Fruit fly (Drosophila melanogaster) whole organism, embryonic: ENCODE results near the gene CG43799.

Experiments
- Adf1 ChIP-seq: fragments of 200-800 bp; sonication (Bioruptor generic); IDR thresholded peaks from 2 replicates; pipeline ENCODE4 v1.3.6; 2022; ENCODE audit warnings: missing biosample characterization, missing genetic modification characterization
- BEAF-32 ChIP-seq: fragments of 200-800 bp; sonication (Bioruptor generic); optimal IDR thresholded peaks from 3 replicates; lab custom pipeline; 2017; ENCODE audit warnings: missing biosample characterization, missing genetic modification characterization, mild to moderate bottlenecking, moderate library complexity, missing genetic modification reagents
- Blimp-1 ChIP-seq: fragments of 200-800 bp; sonication (Bioruptor generic); optimal IDR thresholded peaks from 3 replicates; lab custom pipeline; 2018; ENCODE audit warnings: missing biosample characterization, missing genetic modification characterization, mild to moderate bottlenecking, moderate library complexity, missing genetic modification reagents
- Bteb2 ChIP-seq: fragments of 200-800 bp; sonication (Bioruptor generic); optimal IDR thresholded peaks from 2 replicates; lab custom pipeline; 2016; ENCODE audit warnings: missing biosample characterization, missing genetic modification characterization
- CG12155 ChIP-seq: fragments of 200-800 bp; sonication (Bioruptor generic); optimal IDR thresholded peaks from 3 replicates; lab custom pipeline; 2016; ENCODE audit warnings: missing biosample characterization, missing genetic modification characterization
- CG14441 ChIP-seq: fragments of 200-800 bp; sonication (Bioruptor generic); IDR thresholded peaks from 2 replicates; pipeline ENCODE4 v1.3.6; 2022; ENCODE audit warnings: missing biosample characterization, missing genetic modification characterization
- CG14965 ChIP-seq: fragments of 200-800 bp; sonication (Bioruptor generic); optimal IDR thresholded peaks from 2 replicates; lab custom pipeline; 2016; ENCODE audit warnings: missing biosample characterization, missing genetic modification characterization, borderline replicate concordance
- CG1529 ChIP-seq: fragments of 200-800 bp; sonication (Bioruptor generic); optimal IDR thresholded peaks from 3 replicates; lab custom pipeline; 2018; ENCODE audit warnings: missing biosample characterization, missing genetic modification characterization
- CG1792 ChIP-seq: fragments of 200-800 bp; sonication (Bioruptor generic); optimal IDR thresholded peaks from 2 replicates; lab custom pipeline; 2016; ENCODE audit warnings: missing biosample characterization, missing genetic modification characterization
- CG2202 ChIP-seq: fragments of 200-800 bp; sonication (Bioruptor generic); optimal IDR thresholded peaks from 2 replicates; lab custom pipeline; 2018; ENCODE audit warnings: missing biosample characterization, mild to moderate bottlenecking, missing genetic modification characterization
- CG30403 ChIP-seq: fragments of 200-800 bp; sonication (Bioruptor generic); optimal IDR thresholded peaks from 3 replicates; lab custom pipeline; 2016; ENCODE audit warnings: missing biosample characterization, missing genetic modification characterization
- CG32772 ChIP-seq: fragments of 200-800 bp; sonication (Bioruptor generic); IDR thresholded peaks from 2 replicates; pipeline ENCODE4 v1.3.6; 2022; ENCODE audit warnings: missing biosample characterization, missing genetic modification characterization
- CG34422 ChIP-seq: fragments of 200-800 bp; sonication (Bioruptor generic); IDR thresholded peaks from 3 replicates; pipeline ENCODE4 v1.3.6; 2022; ENCODE audit warnings: missing biosample characterization, missing genetic modification characterization
- CG43689 ChIP-seq: fragments of 200-800 bp; sonication (Bioruptor generic); IDR thresholded peaks from 2 replicates; pipeline ENCODE4 v1.3.6; 2022; ENCODE audit warnings: missing biosample characterization, missing genetic modification characterization
- CG5180 ChIP-seq: fragments of 200-800 bp; sonication (Bioruptor generic); optimal IDR thresholded peaks from 3 replicates; lab custom pipeline; 2017; ENCODE audit warnings: missing biosample characterization, missing genetic modification characterization, mild to moderate bottlenecking, moderate library complexity, missing genetic modification reagents
- CG5245 ChIP-seq: fragments of 200-800 bp; sonication (Bioruptor generic); optimal IDR thresholded peaks from 3 replicates; lab custom pipeline; 2016; ENCODE audit warnings: missing biosample characterization, missing genetic modification characterization
- CG7928 ChIP-seq: fragments of 200-800 bp; sonication (Bioruptor generic); optimal IDR thresholded peaks from 2 replicates; lab custom pipeline; 2017; ENCODE audit warnings: missing biosample characterization, mild to moderate bottlenecking, missing genetic modification characterization
- CG9609 ChIP-seq: fragments of 200-800 bp; sonication (Bioruptor generic); optimal IDR thresholded peaks from 3 replicates; lab custom pipeline; 2016; ENCODE audit warnings: missing biosample characterization, missing genetic modification characterization
- E2f1 ChIP-seq: fragments of 200-800 bp; sonication (Bioruptor generic); IDR thresholded peaks from 2 replicates; pipeline ENCODE4 v1.3.6; 2022; ENCODE audit warnings: missing biosample characterization, missing genetic modification characterization
- ERR ChIP-seq: fragments of 200-800 bp; sonication (Bioruptor generic); optimal IDR thresholded peaks from 2 replicates; lab custom pipeline; 2016; ENCODE audit warnings: missing biosample characterization, missing genetic modification characterization
- Fer3 ChIP-seq: fragments of 200-800 bp; sonication (Bioruptor generic); optimal IDR thresholded peaks from 2 replicates; lab custom pipeline; 2018; ENCODE audit warnings: missing biosample characterization, mild to moderate bottlenecking, missing genetic modification characterization, moderate library complexity
- Gug ChIP-seq: fragments of 200-800 bp; sonication (Bioruptor generic); IDR thresholded peaks from 4 replicates; pipeline ENCODE4 v1.3.6; 2022; ENCODE audit warnings: missing biosample characterization, missing genetic modification characterization
- Hsf ChIP-seq: fragments of 200-800 bp; sonication (Bioruptor generic); optimal IDR thresholded peaks from 3 replicates; lab custom pipeline; 2016; ENCODE audit warnings: missing biosample characterization, missing genetic modification characterization
- NK7.1 ChIP-seq: fragments of 200-800 bp; sonication (Bioruptor generic); optimal IDR thresholded peaks from 3 replicates; lab custom pipeline; 2016; ENCODE audit warnings: missing biosample characterization, missing genetic modification characterization
- Ptx1 ChIP-seq: fragments of 200-800 bp; sonication (Bioruptor generic); IDR thresholded peaks from 2 replicates; pipeline ENCODE4 v1.3.6; 2022; ENCODE audit warnings: missing biosample characterization, missing genetic modification characterization
- Scr ChIP-seq: fragments of 200-800 bp; sonication (Bioruptor generic); IDR thresholded peaks from 2 replicates; pipeline ENCODE4 v1.3.6; 2022; ENCODE audit warnings: missing biosample characterization, missing genetic modification characterization; ENCODE audit not compliant: partially characterized antibody
- Sox100B ChIP-seq: fragments of 200-800 bp; sonication (Bioruptor generic); optimal IDR thresholded peaks from 3 replicates; lab custom pipeline; 2018; ENCODE audit warnings: missing biosample characterization, mild to moderate bottlenecking, missing genetic modification characterization
- amos ChIP-seq: fragments of 200-800 bp; sonication (Bioruptor generic); IDR thresholded peaks from 2 replicates; pipeline ENCODE4 v1.3.6; 2022; ENCODE audit warnings: missing biosample characterization, missing genetic modification characterization; ENCODE audit not compliant: partially characterized antibody
- ato ChIP-seq: fragments of 200-800 bp; sonication (Bioruptor generic); IDR thresholded peaks from 2 replicates; pipeline ENCODE4 v1.3.6; 2022; ENCODE audit warnings: missing biosample characterization, missing genetic modification characterization; ENCODE audit not compliant: partially characterized antibody
- corto ChIP-seq: fragments of 200-800 bp; sonication (Bioruptor generic); optimal IDR thresholded peaks from 2 replicates; lab custom pipeline; 2016; ENCODE audit warnings: missing biosample characterization, mild to moderate bottlenecking, missing genetic modification characterization, moderate library complexity
- exex ChIP-seq: fragments of 200-800 bp; sonication (Bioruptor generic); optimal IDR thresholded peaks from 4 replicates; lab custom pipeline; 2018; ENCODE audit warnings: missing biosample characterization, mild to moderate bottlenecking, missing genetic modification characterization, moderate library complexity
- fru ChIP-seq: fragments of >200 bp; optimal IDR thresholded peaks from 2 replicates; lab custom pipeline; 2017
- gcm ChIP-seq: fragments of 200-800 bp; sonication (Bioruptor generic); optimal IDR thresholded peaks from 2 replicates; lab custom pipeline; 2019; ENCODE audit warnings: missing biosample characterization, mild to moderate bottlenecking, missing genetic modification characterization, moderate library complexity
- h ChIP-seq: fragments of >200 bp; optimal IDR thresholded peaks from 2 replicates; lab custom pipeline; 2017
- ken ChIP-seq: fragments of 200-800 bp; sonication (Bioruptor generic); IDR thresholded peaks from 3 replicates; pipeline ENCODE4 v1.3.6; 2022; ENCODE audit warnings: missing biosample characterization, missing genetic modification characterization
- lab ChIP-seq: fragments of 200-800 bp; sonication (Bioruptor generic); optimal IDR thresholded peaks from 3 replicates; lab custom pipeline; 2017; ENCODE audit warnings: missing biosample characterization, missing genetic modification characterization, mild to moderate bottlenecking, moderate library complexity, missing genetic modification reagents
- luna ChIP-seq: fragments of 200-800 bp; sonication (Bioruptor generic); optimal IDR thresholded peaks from 2 replicates; lab custom pipeline; 2016; ENCODE audit warnings: missing biosample characterization, missing genetic modification characterization
- maf-S ChIP-seq: fragments of 200-800 bp; sonication (Bioruptor generic); optimal IDR thresholded peaks from 2 replicates; lab custom pipeline; 2016; ENCODE audit warnings: missing biosample characterization, missing genetic modification characterization
- nerfin-1 ChIP-seq: fragments of 200-800 bp; sonication (Bioruptor generic); optimal IDR thresholded peaks from 3 replicates; lab custom pipeline; 2019; ENCODE audit warnings: missing biosample characterization, mild to moderate bottlenecking, missing genetic modification characterization, moderate library complexity
- nom ChIP-seq: fragments of 200-800 bp; sonication (Bioruptor generic); optimal IDR thresholded peaks from 2 replicates; lab custom pipeline; 2017; ENCODE audit warnings: missing biosample characterization, missing genetic modification characterization, mild to moderate bottlenecking, moderate library complexity, missing genetic modification reagents
- odd ChIP-seq: fragments of 200-800 bp; sonication (Bioruptor generic); optimal IDR thresholded peaks from 2 replicates; lab custom pipeline; 2017; ENCODE audit warnings: missing biosample characterization, mild to moderate bottlenecking, missing genetic modification characterization
- org-1 ChIP-seq: fragments of 200-800 bp; sonication (Bioruptor generic); optimal IDR thresholded peaks from 2 replicates; lab custom pipeline; 2017; ENCODE audit warnings: missing biosample characterization, missing genetic modification characterization
- pho ChIP-seq: fragments of 200-800 bp; sonication (Bioruptor generic); optimal IDR thresholded peaks from 2 replicates; lab custom pipeline; 2016; ENCODE audit warnings: missing biosample characterization, missing genetic modification characterization
- psq ChIP-seq: fragments of 200-800 bp; sonication (Bioruptor generic); optimal IDR thresholded peaks from 2 replicates; lab custom pipeline; 2017; ENCODE audit warnings: missing biosample characterization, missing genetic modification characterization
- row ChIP-seq: fragments of 200-800 bp; sonication (Bioruptor generic); IDR thresholded peaks from 3 replicates; pipeline ENCODE4 v1.3.6; 2022; ENCODE audit warnings: missing biosample characterization, missing genetic modification characterization
- sens-2 ChIP-seq: fragments of 200-800 bp; sonication (Bioruptor generic); IDR thresholded peaks from 2 replicates; pipeline ENCODE4 v1.3.6; 2022; ENCODE audit warnings: missing biosample characterization, missing genetic modification characterization
- stc ChIP-seq: fragments of 200-800 bp; sonication (Bioruptor generic); IDR thresholded peaks from 2 replicates; pipeline ENCODE4 v1.3.6; 2022; ENCODE audit warnings: missing biosample characterization, missing genetic modification characterization
- tgo ChIP-seq: fragments of 200-800 bp; sonication (Bioruptor generic); IDR thresholded peaks from 3 replicates; pipeline ENCODE4 v1.3.6; 2022; ENCODE audit warnings: missing biosample characterization, missing genetic modification characterization
- tx ChIP-seq: fragments of 200-800 bp; sonication (Bioruptor generic); optimal IDR thresholded peaks from 2 replicates; lab custom pipeline; 2016; ENCODE audit warnings: missing biosample characterization, missing genetic modification characterization
- vfl ChIP-seq: fragments of 200-800 bp; sonication (Bioruptor generic); optimal IDR thresholded peaks from 2 replicates; lab custom pipeline; 2016; ENCODE audit warnings: missing biosample characterization, missing genetic modification characterization
- zen ChIP-seq: fragments of 200-800 bp; sonication (Bioruptor generic); optimal IDR thresholded peaks from 3 replicates; lab custom pipeline; 2018; ENCODE audit warnings: missing biosample characterization, mild to moderate bottlenecking, missing genetic modification characterization, moderate library complexity
- zen2 ChIP-seq: fragments of 200-800 bp; sonication (Bioruptor generic); IDR thresholded peaks from 3 replicates; pipeline ENCODE4 v1.3.6; 2022; ENCODE audit warnings: missing biosample characterization, missing genetic modification characterization; ENCODE audit not compliant: partially characterized antibody

CG43799 gene

DNA sequence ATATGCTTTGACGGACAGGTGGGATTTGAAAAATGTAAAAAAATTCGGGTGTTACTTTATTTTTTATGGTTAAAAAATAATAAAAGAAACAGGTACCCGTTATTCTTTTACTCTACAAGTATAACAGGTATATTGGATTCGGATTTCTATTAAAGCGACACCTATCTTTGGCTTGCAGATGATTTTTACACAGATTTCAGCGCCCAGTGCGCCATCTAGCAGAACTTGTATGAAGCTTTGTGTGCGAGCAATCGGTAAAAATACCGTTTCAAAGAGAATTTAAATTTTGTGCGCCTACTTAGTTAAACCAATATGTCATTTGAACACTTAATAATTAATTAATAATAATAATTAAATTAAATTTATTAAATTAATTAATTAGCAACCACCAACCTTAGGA is 30.6 kb downstream of the CG43799 start (continued):
- TF ChIP-seq Bteb2 (peak; percentile 18), Scr (no peak), Blimp-1 (GFP tag; lab: Kevin White, UChicago) (peak; percentile 42), Hsf (peak; percentile 69), gcm (no peak), Ptx1 (GFP tag; lab: Robert Waterston, UW) (peak; percentile 61; the same call in 1 of the 2 replicates), ato (GFP tag; lab: Robert Waterston, UW) (no peak), CG1529 (no peak), luna (no peak), exex (tag; lab: Kevin White, UChicago) (no peak), lab (GFP tag; lab: Kevin White, UChicago) (peak; percentile 31), corto (no peak), amos (peak; percentile 58), zen (tag; lab: Kevin White, UChicago) (peak; percentile 43), Sox100B (GFP tag; lab: Kevin White, UChicago) (no peak), Gug (GFP tag; lab: Robert Waterston, UW) (peak; percentile 56; the same call in 2 of the 4 replicates), CG12155 (GFP tag; lab: Kevin White, UChicago) (peak; percentile 14), psq (GFP tag; lab: Kevin White, UChicago) (no peak), E2f1 (GFP tag; lab: Robert Waterston, UW) (peak; percentile 39; the same call in 1 of the 2 replicates), CG9609 (GFP tag; lab: Kevin White, UChicago) (peak; percentile 39), CG14441 (GFP tag; lab: Robert Waterston, UW) (peak; percentile 66), CG5180 (GFP tag; lab: Kevin White, UChicago) (no peak), tx (GFP tag; lab: Kevin White, UChicago) (no peak), stc (no peak), CG2202 (no peak), Adf1 (0 out of 2 replicates have a peak, but pooled peaks have one; percentile 8), CG43689 (GFP tag; lab: Robert Waterston, UW) (no peak), nom (GFP tag; lab: Kevin White, UChicago) (no peak), CG1792 (GFP tag; lab: Kevin White, UChicago) (no peak), Fer3 (tag; lab: Kevin White, UChicago) (peak; percentile 32), sens-2 (GFP tag; lab: Robert Waterston, UW) (no peak), CG30403 (peak; percentile 59), fru (no peak), row (GFP tag; lab: Robert Waterston, UW) (0 out of 3 replicates have a peak, but pooled peaks have one; percentile 18), CG32772 (peak; percentile 42; the same call in 1 of the 2 replicates), BEAF-32 (no peak), maf-S (GFP tag; lab: Kevin White, UChicago) (peak; percentile 39), org-1 (no peak), CG34422 (no peak), ERR (no peak), tgo (GFP tag; lab: Robert Waterston, UW) (peak; percentile 36; the same call in 1 of the 3 replicates), CG5245 (GFP tag; lab: Kevin White, UChicago) (peak; percentile 78), nerfin-1 (tag; lab: Kevin White, UChicago) (no peak), odd (GFP tag; lab: Kevin White, UChicago) (no peak), h (lab: Kevin White, UChicago) (no peak), pho (peak; percentile 19), CG7928 (GFP tag; lab: Kevin White, UChicago) (no peak), CG14965 (GFP tag; lab: Kevin White, UChicago) (no peak), zen2 (GFP tag; lab: Robert Waterston, UW) (no peak), ken (GFP tag; lab: Robert Waterston, UW) (0 out of 3 replicates have a peak, but pooled peaks have one; percentile 45), NK7.1 (no peak), vfl (GFP tag; lab: Kevin White, UChicago) (no peak)
